Worm (Caenorhabditis elegans) whole organism, L4 larva: ENCODE results near the gene F41H10.3.
A peak's percentile ranks its signal among the peaks of the same experiment; 100 is the strongest.

Source experiments
- D1046.2 ChIP-seq: fragments of 200-800 bp; sonication (Bioruptor generic); IDR thresholded peaks from 2 replicates; pipeline ENCODE4 v1.3.6; 2022; ENCODE audit warnings: missing genetic modification characterization, missing compliant biosample characterization
- F10B5.3 ChIP-seq: sonication (generic microtip); optimal IDR thresholded peaks from 2 replicates; lab custom pipeline; 2016; ENCODE audit warnings: mild to moderate bottlenecking, missing genetic modification characterization, missing compliant biosample characterization
- F26F4.8 ChIP-seq: fragments of 200-800 bp; sonication (Bioruptor generic); conservative IDR thresholded peaks from 2 replicates; pipeline ENCODE4 v1.3.6; 2022; ENCODE audit warnings: missing genetic modification characterization, missing compliant biosample characterization
- F44E2.7 ChIP-seq: fragments of 200-800 bp; sonication (Bioruptor generic); IDR thresholded peaks from 2 replicates; pipeline ENCODE4 v2.1.2; 2022; ENCODE audit warnings: missing genetic modification characterization, missing compliant biosample characterization
- R02D3.7 ChIP-seq: fragments of 150-350 bp; sonication (generic microtip); optimal IDR thresholded peaks from 3 replicates; lab custom pipeline; 2014; ENCODE audit warnings: missing biosample characterization, missing genetic modification characterization
- T20F7.1 ChIP-seq: fragments of 200-800 bp; sonication (Bioruptor generic); optimal IDR thresholded peaks from 2 replicates; lab custom pipeline; 2018; ENCODE audit warnings: mild to moderate bottlenecking, missing genetic modification characterization, missing compliant biosample characterization
- T26A8.4 ChIP-seq: fragments of 200-800 bp; sonication (Bioruptor generic); IDR thresholded peaks from 2 replicates; pipeline ENCODE4 v1.3.6; 2022; ENCODE audit warnings: missing genetic modification characterization, missing compliant biosample characterization
- Y5F2A.4 ChIP-seq: fragments of 200-800 bp; sonication (Bioruptor generic); optimal IDR thresholded peaks from 2 replicates; lab custom pipeline; 2018; ENCODE audit warnings: mild to moderate bottlenecking, missing genetic modification characterization, missing compliant biosample characterization
- Y75B8A.6 ChIP-seq: fragments of 200-800 bp; sonication (Bioruptor generic); IDR thresholded peaks from 2 replicates; pipeline ENCODE4 v1.3.6; 2022; ENCODE audit warnings: missing genetic modification reagents, missing genetic modification characterization, missing compliant biosample characterization
- ZK337.2 ChIP-seq: fragments of 200-800 bp; sonication (Bioruptor generic); IDR thresholded peaks from 2 replicates; pipeline ENCODE4 v1.3.6; 2022; ENCODE audit warnings: missing genetic modification reagents, missing genetic modification characterization, missing compliant biosample characterization
- ZK546.5 ChIP-seq, 2 experiments: sonication (generic microtip); optimal IDR thresholded peaks; 2 replicates each; lab custom pipeline; 2017; ENCODE audit warnings: missing biosample characterization in 2 of 2, missing genetic modification characterization in 2 of 2
- arid-1 ChIP-seq: fragments of 200-800 bp; sonication (Bioruptor generic); conservative IDR thresholded peaks from 2 replicates; pipeline ENCODE4 v1.3.6; 2022; ENCODE audit warnings: missing genetic modification reagents, missing genetic modification characterization, missing compliant biosample characterization
- ceh-44 ChIP-seq: fragments of 200-800 bp; sonication (Bioruptor generic); IDR thresholded peaks from 2 replicates; pipeline ENCODE4 v1.3.6; 2022; ENCODE audit warnings: missing genetic modification reagents, missing genetic modification characterization, missing compliant biosample characterization
- ceh-62 ChIP-seq: sonication (generic microtip); optimal IDR thresholded peaks from 2 replicates; lab custom pipeline; 2017; ENCODE audit warnings: missing biosample characterization, missing genetic modification characterization
- ceh-82 ChIP-seq: sonication (generic microtip); optimal IDR thresholded peaks from 2 replicates; lab custom pipeline; 2017; ENCODE audit warnings: missing biosample characterization, missing genetic modification characterization
- ces-1 ChIP-seq: fragments of 150-350 bp; sonication (generic microtip); optimal IDR thresholded peaks from 4 replicates; lab custom pipeline; 2014; ENCODE audit warnings: missing biosample characterization, missing genetic modification reagents, missing genetic modification characterization
- daf-16 ChIP-seq, 3 experiments: sonication (generic microtip); optimal IDR thresholded peaks; 2 replicates each; lab custom pipeline; 2016 to 2017; ENCODE audit warnings: missing genetic modification characterization in 3 of 3, missing genetic modification reagents in 3 of 3, mild to moderate bottlenecking in 2 of 3, missing compliant biosample characterization in 2 of 3, missing biosample characterization in 1 of 3, moderate library complexity in 1 of 3
- daf-19 ChIP-seq: fragments of 200-800 bp; sonication (Bioruptor generic); conservative IDR thresholded peaks from 2 replicates; pipeline ENCODE4 v1.3.6; 2022; ENCODE audit warnings: missing genetic modification characterization, missing compliant biosample characterization
- dmd-9 ChIP-seq: fragments of 200-800 bp; sonication (Bioruptor generic); IDR thresholded peaks from 2 replicates; pipeline ENCODE4 v1.3.6; 2022; ENCODE audit warnings: missing genetic modification reagents, missing genetic modification characterization, missing compliant biosample characterization
- egl-43 ChIP-seq: fragments of 200-800 bp; sonication (Bioruptor generic); IDR thresholded peaks from 2 replicates; pipeline ENCODE4 v1.3.6; 2022; ENCODE audit warnings: missing genetic modification reagents, missing genetic modification characterization, missing compliant biosample characterization
- fkh-10 ChIP-seq: fragments of 150-350 bp; optimal IDR thresholded peaks from 2 replicates; lab custom pipeline; 2014; ENCODE audit warnings: missing biosample characterization, missing genetic modification reagents, missing genetic modification characterization
- gei-8 ChIP-seq: fragments of 200-800 bp; sonication (Bioruptor generic); optimal IDR thresholded peaks from 2 replicates; lab custom pipeline; 2018; ENCODE audit warnings: mild to moderate bottlenecking, missing genetic modification characterization, missing compliant biosample characterization
- hlh-11 ChIP-seq: fragments of 200-800 bp; sonication (Bioruptor generic); optimal IDR thresholded peaks from 2 replicates; lab custom pipeline; 2018; ENCODE audit warnings: mild to moderate bottlenecking, missing genetic modification characterization, missing compliant biosample characterization
- hmg-1.1 ChIP-seq: fragments of 200-800 bp; sonication (Bioruptor generic); IDR thresholded peaks from 2 replicates; pipeline ENCODE4 v1.3.6; 2022; ENCODE audit warnings: missing genetic modification reagents, missing genetic modification characterization, missing compliant biosample characterization
- jun-1 ChIP-seq: fragments of 150-350 bp; optimal IDR thresholded peaks from 2 replicates; lab custom pipeline; 2014; ENCODE audit warnings: missing biosample characterization, missing genetic modification reagents, missing genetic modification characterization
- lim-7 ChIP-seq: fragments of 200-800 bp; sonication (Bioruptor generic); IDR thresholded peaks from 2 replicates; pipeline ENCODE4 v1.3.6; 2022; ENCODE audit warnings: missing genetic modification characterization, missing compliant biosample characterization
- lin-1 ChIP-seq: fragments of 200-800 bp; sonication (Bioruptor generic); IDR thresholded peaks from 2 replicates; pipeline ENCODE4 v1.3.6; 2022; ENCODE audit warnings: missing genetic modification reagents, missing genetic modification characterization, missing compliant biosample characterization
- lin-13 ChIP-seq: fragments of 150-350 bp; optimal IDR thresholded peaks from 2 replicates; lab custom pipeline; 2014; ENCODE audit warnings: missing biosample characterization, missing genetic modification reagents, missing genetic modification characterization
- lin-29 ChIP-seq: fragments of 200-800 bp; sonication (Bioruptor generic); IDR thresholded peaks from 2 replicates; pipeline ENCODE4 v1.3.6; 2022; ENCODE audit warnings: missing genetic modification reagents, missing genetic modification characterization, missing compliant biosample characterization
- lin-39 ChIP-seq: fragments of 150-350 bp; optimal IDR thresholded peaks from 2 replicates; lab custom pipeline; 2014; ENCODE audit warnings: missing biosample characterization, missing genetic modification reagents, missing genetic modification characterization
- lir-3 ChIP-seq: sonication (generic microtip); optimal IDR thresholded peaks from 2 replicates; lab custom pipeline; 2016; ENCODE audit warnings: mild to moderate bottlenecking, missing genetic modification characterization, missing compliant biosample characterization
- lsy-2 ChIP-seq, 2 experiments: fragments of 150-350 bp in 1 of 2; sonication (generic microtip) in 1 of 2; optimal IDR thresholded peaks; 2 replicates each; lab custom pipeline; 2014 to 2017; ENCODE audit warnings: missing biosample characterization in 2 of 2, missing genetic modification characterization in 2 of 2
- madf-9 ChIP-seq: fragments of 200-800 bp; sonication (Bioruptor generic); conservative IDR thresholded peaks from 2 replicates; pipeline ENCODE4 v1.3.6; 2022; ENCODE audit warnings: missing genetic modification reagents, missing genetic modification characterization, missing compliant biosample characterization
- mdt-29 ChIP-seq: fragments of 200-800 bp; sonication (Bioruptor generic); IDR thresholded peaks from 2 replicates; pipeline ENCODE4 v1.3.6; 2022; ENCODE audit warnings: missing genetic modification reagents, missing genetic modification characterization, missing compliant biosample characterization
- mxl-3 ChIP-seq: fragments of 200-800 bp; sonication (Bioruptor generic); optimal IDR thresholded peaks from 2 replicates; lab custom pipeline; 2018; ENCODE audit warnings: mild to moderate bottlenecking, missing genetic modification characterization, missing compliant biosample characterization
- nhr-11 ChIP-seq: fragments of 150-350 bp; optimal IDR thresholded peaks from 2 replicates; lab custom pipeline; 2014; ENCODE audit warnings: missing biosample characterization, missing genetic modification characterization
- nhr-28 ChIP-seq: fragments of 150-350 bp; optimal IDR thresholded peaks from 2 replicates; lab custom pipeline; 2014; ENCODE audit warnings: missing biosample characterization, missing genetic modification characterization
- nhr-41 ChIP-seq: fragments of 200-800 bp; sonication (Bioruptor generic); IDR thresholded peaks from 2 replicates; pipeline ENCODE4 v1.3.6; 2022; ENCODE audit warnings: missing genetic modification reagents, missing genetic modification characterization, missing compliant biosample characterization
- nhr-42 ChIP-seq: fragments of 200-800 bp; sonication (Bioruptor generic); IDR thresholded peaks from 2 replicates; pipeline ENCODE4 v1.3.6; 2022; ENCODE audit warnings: missing genetic modification characterization, missing compliant biosample characterization
- nhr-76 ChIP-seq: fragments of 150-350 bp; optimal IDR thresholded peaks from 2 replicates; lab custom pipeline; 2014; ENCODE audit warnings: missing biosample characterization, missing genetic modification characterization
- nhr-77 ChIP-seq: fragments of 150-350 bp; optimal IDR thresholded peaks from 2 replicates; lab custom pipeline; 2014; ENCODE audit warnings: missing biosample characterization, missing genetic modification characterization
- php-3 ChIP-seq: fragments of 200-800 bp; sonication (Bioruptor generic); IDR thresholded peaks from 2 replicates; pipeline ENCODE4 v1.3.6; 2022; ENCODE audit warnings: missing genetic modification reagents, missing genetic modification characterization, missing compliant biosample characterization
- rbr-2 ChIP-seq: sonication (generic microtip); optimal IDR thresholded peaks from 2 replicates; lab custom pipeline; 2016; ENCODE audit warnings: missing genotype, missing genetic modification characterization, missing compliant biosample characterization
- saeg-2 ChIP-seq: fragments of 200-800 bp; sonication (Bioruptor generic); IDR thresholded peaks from 2 replicates; pipeline ENCODE4 v1.3.6; 2022; ENCODE audit warnings: missing genetic modification reagents, missing genetic modification characterization, missing compliant biosample characterization
- set-16 ChIP-seq: fragments of 200-800 bp; sonication (Bioruptor generic); IDR thresholded peaks from 2 replicates; pipeline ENCODE4 v1.3.6; 2022; ENCODE audit warnings: missing genetic modification reagents, missing genetic modification characterization, missing compliant biosample characterization
- skn-1 ChIP-seq: fragments of 150-350 bp; optimal IDR thresholded peaks from 2 replicates; lab custom pipeline; 2014; ENCODE audit warnings: missing biosample characterization, missing genetic modification characterization
- snpc-1.2 ChIP-seq: fragments of 200-800 bp; sonication (Bioruptor generic); IDR thresholded peaks from 2 replicates; pipeline ENCODE4 v1.3.6; 2022; ENCODE audit warnings: missing genetic modification reagents, missing genetic modification characterization, missing compliant biosample characterization
- tag-97 ChIP-seq: fragments of 200-800 bp; sonication (Bioruptor generic); IDR thresholded peaks from 2 replicates; pipeline ENCODE4 v1.3.6; 2022; ENCODE audit warnings: missing genetic modification characterization, missing compliant biosample characterization
- vab-7 ChIP-seq: fragments of 200-800 bp; sonication (Bioruptor generic); IDR thresholded peaks from 2 replicates; pipeline ENCODE4 v1.3.6; 2022; ENCODE audit warnings: missing genetic modification reagents, missing genetic modification characterization, missing compliant biosample characterization
- zfp-2 ChIP-seq: sonication (generic microtip); optimal IDR thresholded peaks from 2 replicates; lab custom pipeline; 2016; ENCODE audit warnings: mild to moderate bottlenecking, missing genetic modification characterization, missing compliant biosample characterization
- zfp-3 ChIP-seq: fragments of 200-800 bp; sonication (Bioruptor generic); conservative IDR thresholded peaks from 2 replicates; pipeline ENCODE4 v1.3.6; 2022; ENCODE audit warnings: missing genetic modification reagents, missing genetic modification characterization, missing compliant biosample characterization
- ztf-11 ChIP-seq: fragments of 150-350 bp; optimal IDR thresholded peaks from 2 replicates; lab custom pipeline; 2014; ENCODE audit warnings: missing biosample characterization, missing genetic modification characterization

The F41H10.3 gene

DNA sequence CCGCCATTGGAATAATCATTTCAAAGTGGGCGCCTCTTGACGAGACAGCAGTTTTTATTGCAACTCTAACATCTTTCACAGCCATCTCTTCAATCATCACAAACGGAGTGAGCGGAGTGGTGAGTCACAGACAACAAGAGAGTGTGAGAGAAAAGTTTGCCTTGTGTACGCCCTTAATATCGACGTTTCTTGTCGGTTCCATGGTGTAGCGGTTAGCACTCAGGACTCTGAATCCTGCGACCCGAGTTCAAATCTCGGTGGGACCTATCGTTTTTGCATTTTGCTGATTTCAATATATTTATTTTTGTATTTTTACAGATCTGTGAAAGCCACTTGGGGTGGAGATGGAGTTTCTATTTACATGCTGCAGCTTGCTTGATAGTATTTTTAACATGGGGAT, 35.1 kb upstream of the F41H10.3 start (continued):
- TF ChIP-seq ceh-44 (GFP tag; lab: Robert Waterston, UW): peak; percentile 73
- TF ChIP-seq Y75B8A.6 (GFP tag; lab: Robert Waterston, UW): no peak
- no peak for TF ChIP-seq dmd-9 (GFP tag; lab: Robert Waterston, UW)
- TF ChIP-seq snpc-1.2 (GFP tag; lab: Robert Waterston, UW): peak; percentile 96
- peak; percentile 63; the same call in 1 of the 2 replicates for TF ChIP-seq arid-1 (GFP tag; lab: Robert Waterston, UW)
- TF ChIP-seq lin-39 (tag; lab: Kevin White, UChicago): no peak
- peak; percentile 25 for TF ChIP-seq mxl-3 (GFP tag; lab: Kevin White, UChicago)
- TF ChIP-seq lin-1 (GFP tag; lab: Robert Waterston, UW): no peak
- no peak for TF ChIP-seq lin-13 (GFP tag; lab: Kevin White, UChicago)
- peak; percentile 49 for TF ChIP-seq hlh-11 (tag; lab: Kevin White, UChicago)
- TF ChIP-seq T26A8.4 (GFP tag; lab: Robert Waterston, UW): peak; percentile 70; the same call in 1 of the 2 replicates
- peak; percentile 65 for TF ChIP-seq rbr-2 (tag; lab: Kevin White, UChicago)
- TF ChIP-seq fkh-10 (GFP tag; lab: Kevin White, UChicago): no peak
- TF ChIP-seq egl-43: no peak
- TF ChIP-seq daf-16 (GFP tag; optimal IDR thresholded peaks at IDR 0.05; lab: Kevin White, UChicago): peak; percentile 6 to 34
- TF ChIP-seq daf-16 (tag; optimal IDR thresholded peaks at IDR 0.05; lab: Kevin White, UChicago): peak; percentile 50
- TF ChIP-seq ceh-62 (tag; lab: Kevin White, UChicago): no peak
- no peak for TF ChIP-seq set-16 (GFP tag; lab: Robert Waterston, UW)
- TF ChIP-seq nhr-77: no peak
- TF ChIP-seq F10B5.3: no peak
- no peak for TF ChIP-seq D1046.2 (GFP tag; lab: Robert Waterston, UW)
- no peak for TF ChIP-seq skn-1 (tag; lab: Kevin White, UChicago)
- TF ChIP-seq T20F7.1 (GFP tag; lab: Kevin White, UChicago): no peak
- peak; percentile 71 for TF ChIP-seq ZK337.2 (GFP tag; lab: Robert Waterston, UW)
- TF ChIP-seq nhr-41: no peak
- no peak for TF ChIP-seq zfp-2 (tag; lab: Kevin White, UChicago)
- no peak for TF ChIP-seq ces-1 (GFP tag; lab: Kevin White, UChicago)
- no peak for TF ChIP-seq ceh-82
- TF ChIP-seq ZK546.5 (tag; optimal IDR thresholded peaks at IDR 0.05; lab: Kevin White, UChicago): no peak
- TF ChIP-seq ztf-11: no peak
- peak in 1 of 2 experiments; percentile 66 for TF ChIP-seq lsy-2 (tag; optimal IDR thresholded peaks at IDR 0.05; lab: Kevin White, UChicago)
- TF ChIP-seq nhr-11 (tag; lab: Kevin White, UChicago): no peak
- TF ChIP-seq R02D3.7 (tag; lab: Kevin White, UChicago): no peak
- no peak for TF ChIP-seq daf-19 (GFP tag; lab: Robert Waterston, UW)
- TF ChIP-seq php-3 (GFP tag; lab: Robert Waterston, UW): 0 out of 2 replicates have a peak, but pooled peaks have one; percentile 27
- TF ChIP-seq nhr-42 (GFP tag; lab: Robert Waterston, UW): no peak
- no peak for TF ChIP-seq tag-97 (GFP tag; lab: Robert Waterston, UW)
- TF ChIP-seq F26F4.8 (GFP tag; lab: Robert Waterston, UW): no peak
- TF ChIP-seq vab-7 (GFP tag; lab: Robert Waterston, UW): no peak; the same call in 1 of the 2 replicates
- TF ChIP-seq F44E2.7 (GFP tag; lab: Robert Waterston, UW): no peak
- TF ChIP-seq mdt-29 (GFP tag; lab: Robert Waterston, UW): no peak
- TF ChIP-seq lim-7 (GFP tag; lab: Robert Waterston, UW): no peak
- no peak for TF ChIP-seq jun-1 (tag; lab: Kevin White, UChicago)
- TF ChIP-seq nhr-28 (tag; lab: Kevin White, UChicago): no peak
- TF ChIP-seq lin-29: no peak
- TF ChIP-seq saeg-2: no peak
- TF ChIP-seq zfp-3 (GFP tag; lab: Robert Waterston, UW): no peak
- TF ChIP-seq nhr-76 (tag; lab: Kevin White, UChicago): no peak
- peak; percentile 83 for TF ChIP-seq hmg-1.1
- peak; percentile 34; the same call in 1 of the 2 replicates for TF ChIP-seq madf-9
- peak; percentile 24 for TF ChIP-seq gei-8 (GFP tag; lab: Kevin White, UChicago)
- TF ChIP-seq Y5F2A.4 (GFP tag; lab: Kevin White, UChicago): peak; percentile 23
- TF ChIP-seq lir-3 (tag; lab: Kevin White, UChicago): no peak
